Fruit fly (Drosophila melanogaster) whole organism, embryonic: ENCODE results near the gene CG33514.

Experiments used
- B-H2 ChIP-seq: fragments of 200-800 bp; sonication (Bioruptor generic); optimal IDR thresholded peaks from 2 replicates; lab custom pipeline; 2018; ENCODE audit warnings: missing biosample characterization, mild to moderate bottlenecking, missing genetic modification characterization
- BtbVII ChIP-seq: fragments of 200-800 bp; sonication (Bioruptor generic); optimal IDR thresholded peaks from 3 replicates; lab custom pipeline; 2017; ENCODE audit warnings: missing biosample characterization, mild to moderate bottlenecking, missing genetic modification characterization
- CG10209 ChIP-seq: fragments of 200-800 bp; sonication (Bioruptor generic); optimal IDR thresholded peaks from 3 replicates; lab custom pipeline; 2017; ENCODE audit warnings: missing biosample characterization, mild to moderate bottlenecking, missing genetic modification characterization, missing genetic modification reagents
- CG10543 ChIP-seq: fragments of 200-800 bp; sonication (Bioruptor generic); optimal IDR thresholded peaks from 3 replicates; lab custom pipeline; 2017; ENCODE audit warnings: missing biosample characterization, mild to moderate bottlenecking, missing genetic modification characterization, moderate library complexity
- CG11456 ChIP-seq: fragments of 200-800 bp; sonication (Bioruptor generic); IDR thresholded peaks from 3 replicates; pipeline ENCODE4 v1.3.6; 2022; ENCODE audit warnings: missing biosample characterization, missing genetic modification characterization
- CG14441 ChIP-seq: fragments of 200-800 bp; sonication (Bioruptor generic); IDR thresholded peaks from 2 replicates; pipeline ENCODE4 v1.3.6; 2022; ENCODE audit warnings: missing biosample characterization, missing genetic modification characterization
- CG15011 ChIP-seq: fragments of 200-800 bp; sonication (Bioruptor generic); optimal IDR thresholded peaks from 3 replicates; lab custom pipeline; 2018; ENCODE audit warnings: missing biosample characterization, mild to moderate bottlenecking, missing genetic modification characterization
- CG17912 ChIP-seq: fragments of 200-800 bp; sonication (Bioruptor generic); optimal IDR thresholded peaks from 2 replicates; lab custom pipeline; 2018; ENCODE audit warnings: missing biosample characterization, mild to moderate bottlenecking, missing genetic modification characterization
- CG18764 ChIP-seq: fragments of 200-800 bp; sonication (Bioruptor generic); optimal IDR thresholded peaks from 3 replicates; lab custom pipeline; 2016; ENCODE audit warnings: missing biosample characterization, missing genetic modification characterization
- CG2120 ChIP-seq: fragments of 200-800 bp; sonication (Bioruptor generic); optimal IDR thresholded peaks from 3 replicates; lab custom pipeline; 2016; ENCODE audit warnings: missing biosample characterization, missing genetic modification characterization
- CG2678 ChIP-seq: fragments of 200-800 bp; sonication (Bioruptor generic); optimal IDR thresholded peaks from 3 replicates; lab custom pipeline; 2019; ENCODE audit warnings: missing biosample characterization, mild to moderate bottlenecking, missing genetic modification characterization, moderate library complexity
- CG32772 ChIP-seq: fragments of 200-800 bp; sonication (Bioruptor generic); IDR thresholded peaks from 2 replicates; pipeline ENCODE4 v1.3.6; 2022; ENCODE audit warnings: missing biosample characterization, missing genetic modification characterization
- CG34224 ChIP-seq: fragments of 200-800 bp; sonication (Bioruptor generic); IDR thresholded peaks from 3 replicates; pipeline ENCODE4 v1.3.6; 2022; ENCODE audit warnings: missing biosample characterization, missing genetic modification characterization; ENCODE audit not compliant: partially characterized antibody
- CG34422 ChIP-seq: fragments of 200-800 bp; sonication (Bioruptor generic); IDR thresholded peaks from 3 replicates; pipeline ENCODE4 v1.3.6; 2022; ENCODE audit warnings: missing biosample characterization, missing genetic modification characterization
- CG5953 ChIP-seq: fragments of 200-800 bp; sonication (Bioruptor generic); IDR thresholded peaks from 2 replicates; pipeline ENCODE4 v1.3.6; 2022; ENCODE audit warnings: missing biosample characterization, missing genetic modification characterization
- CG6175 ChIP-seq: fragments of 200-800 bp; sonication (Bioruptor generic); IDR thresholded peaks from 3 replicates; pipeline ENCODE4 v1.3.6; 2022; ENCODE audit warnings: missing biosample characterization, missing genetic modification characterization
- CG6765 ChIP-seq: fragments of 200-800 bp; sonication (Bioruptor generic); optimal IDR thresholded peaks from 3 replicates; lab custom pipeline; 2017; ENCODE audit warnings: missing biosample characterization, mild to moderate bottlenecking, missing genetic modification characterization
- CG7357 ChIP-seq: fragments of 200-800 bp; sonication (Bioruptor generic); IDR thresholded peaks from 3 replicates; pipeline ENCODE4 v1.3.6; 2022; ENCODE audit warnings: missing biosample characterization, missing genetic modification characterization
- CG7928 ChIP-seq: fragments of 200-800 bp; sonication (Bioruptor generic); optimal IDR thresholded peaks from 2 replicates; lab custom pipeline; 2017; ENCODE audit warnings: missing biosample characterization, mild to moderate bottlenecking, missing genetic modification characterization
- CG9215 ChIP-seq: fragments of 200-800 bp; sonication (Bioruptor generic); IDR thresholded peaks from 2 replicates; pipeline ENCODE4 v1.3.6; 2022; ENCODE audit warnings: missing biosample characterization, missing genetic modification characterization
- CG9727 ChIP-seq: fragments of 200-800 bp; sonication (Bioruptor generic); optimal IDR thresholded peaks from 3 replicates; lab custom pipeline; 2017; ENCODE audit warnings: missing biosample characterization, mild to moderate bottlenecking, missing genetic modification characterization
- CG9817 ChIP-seq: fragments of 200-800 bp; sonication (Bioruptor generic); optimal IDR thresholded peaks from 2 replicates; lab custom pipeline; 2018; ENCODE audit warnings: missing biosample characterization, mild to moderate bottlenecking, missing genetic modification characterization, moderate library complexity
- CrebB ChIP-seq: fragments of 200-800 bp; sonication (Bioruptor generic); optimal IDR thresholded peaks from 3 replicates; lab custom pipeline; 2018; ENCODE audit warnings: missing biosample characterization, mild to moderate bottlenecking, missing genetic modification characterization
- Dll ChIP-seq: fragments of 200-800 bp; sonication (Bioruptor generic); IDR thresholded peaks from 4 replicates; pipeline ENCODE4 v1.3.6; 2022; ENCODE audit warnings: missing biosample characterization, missing genetic modification characterization; ENCODE audit not compliant: partially characterized antibody
- Drgx ChIP-seq: fragments of 200-800 bp; sonication (Bioruptor generic); IDR thresholded peaks from 2 replicates; pipeline ENCODE4 v1.3.6; 2022; ENCODE audit warnings: missing biosample characterization, missing genetic modification characterization
- Gug ChIP-seq: fragments of 200-800 bp; sonication (Bioruptor generic); IDR thresholded peaks from 4 replicates; pipeline ENCODE4 v1.3.6; 2022; ENCODE audit warnings: missing biosample characterization, missing genetic modification characterization
- HLH3B ChIP-seq: fragments of 200-800 bp; sonication (Bioruptor generic); IDR thresholded peaks from 2 replicates; pipeline ENCODE4 v1.3.6; 2022; ENCODE audit warnings: missing biosample characterization, missing genetic modification characterization
- MBD-R2 ChIP-seq: fragments of 200-800 bp; sonication (Bioruptor generic); IDR thresholded peaks from 2 replicates; pipeline ENCODE4 v1.3.6; 2022; ENCODE audit warnings: missing biosample characterization, missing genetic modification characterization
- NFAT ChIP-seq: fragments of 200-800 bp; sonication (Bioruptor generic); IDR thresholded peaks from 2 replicates; pipeline ENCODE4 v1.3.6; 2022; ENCODE audit warnings: missing biosample characterization, missing genetic modification characterization
- Nf-YC ChIP-seq: fragments of 200-800 bp; optimal IDR thresholded peaks from 3 replicates; lab custom pipeline; 2019; ENCODE audit warnings: missing biosample characterization, mild to moderate bottlenecking, missing genetic modification characterization, moderate library complexity
- Optix ChIP-seq: fragments of 200-800 bp; sonication (Bioruptor generic); IDR thresholded peaks from 3 replicates; pipeline ENCODE4 v1.3.6; 2022; ENCODE audit warnings: missing biosample characterization, missing genetic modification characterization
- Ptx1 ChIP-seq: fragments of 200-800 bp; sonication (Bioruptor generic); IDR thresholded peaks from 2 replicates; pipeline ENCODE4 v1.3.6; 2022; ENCODE audit warnings: missing biosample characterization, missing genetic modification characterization
- Rfx ChIP-seq: fragments of 200-800 bp; sonication (Bioruptor generic); IDR thresholded peaks from 2 replicates; pipeline ENCODE4 v1.3.6; 2022; ENCODE audit warnings: missing biosample characterization, missing genetic modification characterization
- Sry-δ ChIP-seq: fragments of 200-800 bp; sonication (Bioruptor generic); optimal IDR thresholded peaks from 2 replicates; lab custom pipeline; 2016; ENCODE audit warnings: missing biosample characterization, missing genetic modification characterization
- crol ChIP-seq: fragments of 200-800 bp; sonication (Bioruptor generic); IDR thresholded peaks from 2 replicates; pipeline ENCODE4 v1.3.6; 2022; ENCODE audit warnings: missing biosample characterization, missing genetic modification characterization
- crp ChIP-seq, 2 experiments: fragments of 200-800 bp; sonication (Bioruptor generic); optimal IDR thresholded peaks; 2 replicates in 1 of 2; 3 replicates in 1 of 2; lab custom pipeline; 2017; ENCODE audit warnings: missing biosample characterization in 2 of 2, missing genetic modification characterization in 2 of 2, mild to moderate bottlenecking in 1 of 2, moderate library complexity in 1 of 2
- fd3F ChIP-seq: fragments of 200-800 bp; sonication (Bioruptor generic); optimal IDR thresholded peaks from 2 replicates; lab custom pipeline; 2018; ENCODE audit warnings: missing biosample characterization, mild to moderate bottlenecking, missing genetic modification characterization, moderate library complexity
- grau ChIP-seq: fragments of 200-800 bp; optimal IDR thresholded peaks from 3 replicates; lab custom pipeline; 2019; ENCODE audit warnings: missing biosample characterization, mild to moderate bottlenecking, missing genetic modification characterization, moderate library complexity
- gro ChIP-seq: fragments of 200-800 bp; sonication (Bioruptor generic); optimal IDR thresholded peaks from 2 replicates; lab custom pipeline; 2016; ENCODE audit warnings: missing biosample characterization, missing genetic modification characterization
- mirr ChIP-seq: fragments of 200-800 bp; sonication (Bioruptor generic); optimal IDR thresholded peaks from 3 replicates; lab custom pipeline; 2018; ENCODE audit warnings: missing biosample characterization, mild to moderate bottlenecking, missing genetic modification characterization
- mld ChIP-seq: fragments of 200-800 bp; sonication (Bioruptor generic); IDR thresholded peaks from 3 replicates; pipeline ENCODE4 v1.3.6; 2022; ENCODE audit warnings: missing biosample characterization, missing genetic modification characterization; ENCODE audit not compliant: partially characterized antibody
- otp ChIP-seq: fragments of 200-800 bp; sonication (Bioruptor generic); IDR thresholded peaks from 3 replicates; pipeline ENCODE4, ENCODE4 v1.3.6; 2022; ENCODE audit warnings: missing biosample characterization, missing genetic modification characterization
- schlank ChIP-seq: fragments of 200-800 bp; sonication (Bioruptor generic); optimal IDR thresholded peaks from 2 replicates; lab custom pipeline; 2018; ENCODE audit warnings: missing biosample characterization, mild to moderate bottlenecking, missing genetic modification characterization
- slbo ChIP-seq: fragments of 200-800 bp; sonication (Bioruptor generic); IDR thresholded peaks from 2 replicates; pipeline ENCODE4 v1.3.6; 2022; ENCODE audit warnings: missing biosample characterization, missing genetic modification characterization
- so ChIP-seq: fragments of 200-800 bp; sonication (Bioruptor generic); IDR thresholded peaks from 3 replicates; pipeline ENCODE4 v1.3.6; 2022; ENCODE audit warnings: missing biosample characterization, missing genetic modification characterization
- sug ChIP-seq: fragments of 200-800 bp; optimal IDR thresholded peaks from 2 replicates; lab custom pipeline; 2019; ENCODE audit warnings: missing biosample characterization, mild to moderate bottlenecking, missing genetic modification characterization, moderate library complexity
- unc-4 ChIP-seq: fragments of 200-800 bp; sonication (Bioruptor generic); IDR thresholded peaks from 2 replicates; pipeline ENCODE4 v1.3.6; 2022; ENCODE audit warnings: missing biosample characterization, missing genetic modification characterization; ENCODE audit not compliant: partially characterized antibody
- zf30C ChIP-seq: fragments of 200-800 bp; sonication (Bioruptor generic); optimal IDR thresholded peaks from 3 replicates; lab custom pipeline; 2018; ENCODE audit warnings: missing biosample characterization, mild to moderate bottlenecking, missing genetic modification characterization

CG33514 gene

DNA sequence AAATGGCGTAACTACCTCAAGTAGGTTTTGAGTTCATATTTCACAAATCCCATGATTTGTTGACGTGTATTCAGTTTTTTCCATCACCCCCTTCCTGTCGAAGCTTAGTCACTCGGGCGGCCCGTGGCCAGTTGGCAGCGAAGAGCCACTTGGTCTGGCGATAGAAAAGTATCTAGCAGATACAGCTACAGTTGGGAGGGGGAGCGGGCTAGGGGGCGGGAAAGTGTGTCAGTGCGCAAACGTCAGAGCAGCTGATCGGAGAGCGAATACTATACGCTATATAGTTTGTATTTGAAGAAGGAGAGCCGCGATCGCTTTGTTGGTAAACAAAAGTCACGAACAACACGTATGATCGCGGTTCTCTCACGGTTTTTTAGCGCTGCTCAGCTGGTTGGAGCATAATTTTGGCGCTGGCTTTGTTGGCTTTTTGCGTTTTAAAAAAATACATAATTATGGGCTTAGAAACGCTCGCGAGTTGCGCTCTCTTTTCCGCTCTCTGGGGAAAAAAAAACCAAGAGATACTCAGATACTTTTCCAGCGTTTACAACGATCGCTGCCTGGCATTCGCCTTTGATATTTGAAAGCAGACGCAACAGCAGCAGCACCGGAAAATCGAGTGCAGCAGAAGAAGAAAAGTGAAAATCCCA lies 48.7 kb downstream of the CG33514 start (continued):
- TF ChIP-seq CG5953 (GFP tag; lab: Robert Waterston, UW) (0 out of 2 replicates have a peak, but pooled peaks have one; percentile 17), CG34422 (GFP tag; lab: Robert Waterston, UW) (peak; percentile 48; the same call in 1 of the 3 replicates), zf30C (GFP tag; lab: Kevin White, UChicago) (peak; percentile 8), CG10543 (peak; percentile 98), MBD-R2 (GFP tag; lab: Robert Waterston, UW) (peak; percentile 16; the same call in 1 of the 2 replicates), grau (tag; lab: Kevin White, UChicago) (peak; percentile 4), CG34224 (GFP tag; lab: Robert Waterston, UW) (peak; percentile 45; the same call in 2 of the 3 replicates), CG9215 (GFP tag; lab: Robert Waterston, UW) (peak; percentile 19; the same call in 1 of the 2 replicates), unc-4 (GFP tag; lab: Robert Waterston, UW) (peak; percentile 52), schlank (tag; lab: Kevin White, UChicago) (peak; percentile 10), Gug (GFP tag; lab: Robert Waterston, UW) (peak; percentile 43; the same call in 2 of the 4 replicates), Nf-YC (tag; lab: Kevin White, UChicago) (peak; percentile 30), mld (GFP tag; lab: Robert Waterston, UW) (no peak), CG18764 (GFP tag; lab: Kevin White, UChicago) (no peak), crp (GFP tag; optimal IDR thresholded peaks at IDR 0.05; lab: Kevin White, UChicago) (peak in 1 of 2 experiments; percentile 77), so (GFP tag; lab: Robert Waterston, UW) (0 out of 3 replicates have a peak, but pooled peaks have one; percentile 26), mirr (GFP tag; lab: Kevin White, UChicago) (peak; percentile 89), CG7357 (no peak), sug (tag; lab: Kevin White, UChicago) (peak; percentile 90), gro (peak; percentile 28), HLH3B (GFP tag; lab: Robert Waterston, UW) (0 out of 2 replicates have a peak, but pooled peaks have one; percentile 7), CG2120 (GFP tag; lab: Kevin White, UChicago) (peak; percentile 52), NFAT (GFP tag; lab: Robert Waterston, UW) (peak; percentile 82), Dll (GFP tag; lab: Robert Waterston, UW) (peak; percentile 40; the same call in 3 of the 4 replicates), CG14441 (GFP tag; lab: Robert Waterston, UW) (peak; percentile 14; the same call in 1 of the 2 replicates), Rfx (GFP tag; lab: Robert Waterston, UW) (peak; percentile 74), BtbVII (GFP tag; lab: Kevin White, UChicago) (peak; percentile 11), CG9817 (tag; lab: Kevin White, UChicago) (peak; percentile 32), CG6175 (GFP tag; lab: Robert Waterston, UW) (0 out of 3 replicates have a peak, but pooled peaks have one; percentile 46), CG32772 (peak; percentile 38; the same call in 1 of the 2 replicates), otp (GFP tag; lab: Robert Waterston, UW) (peak; percentile 60; the same call in 1 of the 3 replicates), CG17912 (GFP tag; lab: Kevin White, UChicago) (peak; percentile 25), CG6765 (GFP tag; lab: Kevin White, UChicago) (no peak), fd3F (GFP tag; lab: Kevin White, UChicago) (peak; percentile 10), slbo (GFP tag; lab: Robert Waterston, UW) (peak; percentile 82), CG2678 (tag; lab: Kevin White, UChicago) (no peak), CrebB (tag; lab: Kevin White, UChicago) (peak; percentile 46), Optix (GFP tag; lab: Robert Waterston, UW) (no peak), CG10209 (GFP tag; lab: Kevin White, UChicago) (no peak), CG7928 (GFP tag; lab: Kevin White, UChicago) (no peak), B-H2 (GFP tag; lab: Kevin White, UChicago) (peak; percentile 63), CG9727 (GFP tag; lab: Kevin White, UChicago) (no peak), Sry-δ (GFP tag; lab: Kevin White, UChicago) (no peak), CG15011 (GFP tag; lab: Kevin White, UChicago) (no peak), Drgx (peak; percentile 56), crol (GFP tag; lab: Robert Waterston, UW) (peak; percentile 98), CG11456 (GFP tag; lab: Robert Waterston, UW) (peak; percentile 66; the same call in 1 of the 3 replicates), Ptx1 (GFP tag; lab: Robert Waterston, UW) (peak; percentile 36; the same call in 1 of the 2 replicates)
